Fruit fly (Drosophila melanogaster) Kc167 (cell line): ENCODE measurements around the gene Sry-alpha.

Experiments
- Myc ChIP-seq: fragments of >200 bp; optimal IDR thresholded peaks from 2 replicates; lab custom pipeline; 2017; ENCODE audit warnings: missing external identifiers
- insv ChIP-seq: fragments of >200 bp; optimal IDR thresholded peaks from 3 replicates; lab custom pipeline; 2018; ENCODE audit warnings: missing external identifiers
- psq ChIP-seq: fragments of >200 bp; optimal IDR thresholded peaks from 2 replicates; lab custom pipeline; 2017; ENCODE audit warnings: missing external identifiers

dm6 chr3R:30036609-30037008 is 2.9 kb upstream of the Sry-alpha start, which contains the start of gene ZIPIC:
- TF ChIP-seq Myc (no peak), psq (no peak), insv (lab: Kevin White, UChicago) (no peak)
